Worm (Caenorhabditis elegans): ENCODE results near the gene col-43.

- TF ChIP-seq sptf-2 (GFP tag; optimal IDR thresholded peaks at IDR 0.05) (no peak), unc-62 (GFP tag; optimal IDR thresholded peaks at IDR 0.05) (no peak), let-526 (GFP tag; IDR thresholded peaks at IDR 0.05) (no peak), F55B11.4 (tag; optimal IDR thresholded peaks at IDR 0.05; ENCODE audit: borderline replicate concordance, insufficient read depth) (no peak), fkh-3 (tag; optimal IDR thresholded peaks at IDR 0.05) (no peak), B0035.1 (tag; optimal IDR thresholded peaks at IDR 0.05) (no peak), lin-26 (GFP tag; IDR thresholded peaks at IDR 0.05) (no peak), F33H1.4 (GFP tag; IDR thresholded peaks at IDR 0.05) (no peak), Y95B8A.8 (GFP tag; IDR thresholded peaks at IDR 0.05) (no peak), F52B5.7 (tag; optimal IDR thresholded peaks at IDR 0.05) (no peak), attf-3 (GFP tag; conservative IDR thresholded peaks at IDR 0.05) (no peak), hrde-1 (tag; optimal IDR thresholded peaks at IDR 0.05; ENCODE audit: borderline replicate concordance) (no peak), ama-1 (optimal IDR thresholded peaks at IDR 0.05) (no peak), ama-1 (GFP tag; optimal IDR thresholded peaks at IDR 0.05) (no peak)
Observed at ce11 chrV:8034811-8035210, 15.9 kb downstream of the col-43 start, which contains the start of gene algn-12.
